Fruit fly (Drosophila melanogaster) whole organism, embryonic: ENCODE results near the gene Obp99d.

Experiments used
- Atf-2 ChIP-seq: fragments of 200-800 bp; sonication (Bioruptor generic); optimal IDR thresholded peaks from 2 replicates; lab custom pipeline; 2016; ENCODE audit warnings: missing biosample characterization, missing genetic modification characterization
- B-H2 ChIP-seq: fragments of 200-800 bp; sonication (Bioruptor generic); optimal IDR thresholded peaks from 2 replicates; lab custom pipeline; 2018; ENCODE audit warnings: missing biosample characterization, mild to moderate bottlenecking, missing genetic modification characterization
- Bgb ChIP-seq: fragments of 200-800 bp; sonication (Bioruptor generic); IDR thresholded peaks from 2 replicates; pipeline ENCODE4 v1.3.6; 2022; ENCODE audit warnings: missing biosample characterization, missing genetic modification characterization; ENCODE audit not compliant: partially characterized antibody
- CG11504 ChIP-seq: fragments of 200-800 bp; sonication (Bioruptor generic); optimal IDR thresholded peaks from 3 replicates; lab custom pipeline; 2019; ENCODE audit warnings: missing biosample characterization, mild to moderate bottlenecking, missing genetic modification characterization, moderate library complexity
- CG12219 ChIP-seq: fragments of 200-800 bp; sonication (Bioruptor generic); optimal IDR thresholded peaks from 3 replicates; lab custom pipeline; 2018; ENCODE audit warnings: missing biosample characterization, mild to moderate bottlenecking, missing genetic modification characterization
- CG12659 ChIP-seq: fragments of 200-800 bp; sonication (Bioruptor generic); optimal IDR thresholded peaks from 3 replicates; lab custom pipeline; 2017; ENCODE audit warnings: mild to moderate bottlenecking, missing biosample characterization, missing genetic modification reagents, missing genetic modification characterization
- CG13894 ChIP-seq: fragments of 200-800 bp; sonication (Bioruptor generic); optimal IDR thresholded peaks from 3 replicates; lab custom pipeline; 2018; ENCODE audit warnings: missing biosample characterization, mild to moderate bottlenecking, missing genetic modification characterization, moderate library complexity
- CG2678 ChIP-seq: fragments of 200-800 bp; sonication (Bioruptor generic); optimal IDR thresholded peaks from 3 replicates; lab custom pipeline; 2019; ENCODE audit warnings: missing biosample characterization, mild to moderate bottlenecking, missing genetic modification characterization, moderate library complexity
- CG2875 ChIP-seq: fragments of 200-800 bp; sonication (Bioruptor generic); optimal IDR thresholded peaks from 2 replicates; lab custom pipeline; 2017; ENCODE audit warnings: missing biosample characterization, mild to moderate bottlenecking, missing genetic modification characterization, missing genetic modification reagents
- CG32532 ChIP-seq: fragments of 200-800 bp; sonication (Bioruptor generic); IDR thresholded peaks from 2 replicates; pipeline ENCODE4 v1.3.6; 2022; ENCODE audit warnings: missing biosample characterization, missing genetic modification characterization
- CG34376 ChIP-seq: fragments of 200-800 bp; sonication (Bioruptor generic); optimal IDR thresholded peaks from 2 replicates; lab custom pipeline; 2018; ENCODE audit warnings: missing biosample characterization, mild to moderate bottlenecking, missing genetic modification characterization
- CG4424 ChIP-seq: fragments of 200-800 bp; sonication (Bioruptor generic); optimal IDR thresholded peaks from 3 replicates; lab custom pipeline; 2016; ENCODE audit warnings: missing biosample characterization, missing genetic modification characterization
- CG4820 ChIP-seq: fragments of 200-800 bp; sonication (Bioruptor generic); optimal IDR thresholded peaks from 3 replicates; lab custom pipeline; 2016; ENCODE audit warnings: missing biosample characterization, missing genetic modification characterization
- CG7987 ChIP-seq: fragments of 200-800 bp; sonication (Bioruptor generic); optimal IDR thresholded peaks from 2 replicates; lab custom pipeline; 2018; ENCODE audit warnings: missing biosample characterization, mild to moderate bottlenecking, missing genetic modification characterization, moderate library complexity
- D19A ChIP-seq: fragments of 200-800 bp; optimal IDR thresholded peaks from 3 replicates; lab custom pipeline; 2019; ENCODE audit warnings: missing biosample characterization, mild to moderate bottlenecking, missing genetic modification characterization, moderate library complexity
- E2f2 ChIP-seq: fragments of 200-800 bp; sonication (Bioruptor generic); IDR thresholded peaks from 2 replicates; pipeline ENCODE4 v1.3.6; 2022; ENCODE audit warnings: missing biosample characterization, missing genetic modification characterization
- Fer1 ChIP-seq: fragments of 200-800 bp; sonication (Bioruptor generic); optimal IDR thresholded peaks from 2 replicates; lab custom pipeline; 2017; ENCODE audit warnings: missing biosample characterization, mild to moderate bottlenecking, missing genetic modification characterization
- Gug ChIP-seq: fragments of 200-800 bp; sonication (Bioruptor generic); IDR thresholded peaks from 4 replicates; pipeline ENCODE4 v1.3.6; 2022; ENCODE audit warnings: missing biosample characterization, missing genetic modification characterization
- HmgD ChIP-seq: fragments of 200-800 bp; sonication (Bioruptor generic); optimal IDR thresholded peaks from 3 replicates; lab custom pipeline; 2016; ENCODE audit warnings: missing biosample characterization, missing genetic modification characterization
- MTF-1 ChIP-seq: fragments of 200-800 bp; sonication (Bioruptor generic); optimal IDR thresholded peaks from 2 replicates; lab custom pipeline; 2018; ENCODE audit warnings: missing biosample characterization, mild to moderate bottlenecking, missing genetic modification characterization, borderline replicate concordance
- Mad ChIP-seq: fragments of 200-800 bp; sonication (Bioruptor generic); optimal IDR thresholded peaks from 2 replicates; lab custom pipeline; 2016; ENCODE audit warnings: missing biosample characterization, missing genetic modification characterization
- Meics ChIP-seq: fragments of 200-800 bp; sonication (Bioruptor generic); optimal IDR thresholded peaks from 2 replicates; lab custom pipeline; 2017; ENCODE audit warnings: missing biosample characterization, mild to moderate bottlenecking, missing genetic modification characterization
- NC2α ChIP-seq: fragments of 200-800 bp; sonication (Bioruptor generic); optimal IDR thresholded peaks from 2 replicates; lab custom pipeline; 2016; ENCODE audit warnings: missing biosample characterization, missing genetic modification characterization
- NFAT ChIP-seq: fragments of 200-800 bp; sonication (Bioruptor generic); IDR thresholded peaks from 2 replicates; pipeline ENCODE4 v1.3.6; 2022; ENCODE audit warnings: missing biosample characterization, missing genetic modification characterization
- Nf-YB ChIP-seq: fragments of 200-800 bp; sonication (Bioruptor generic); optimal IDR thresholded peaks from 3 replicates; lab custom pipeline; 2019; ENCODE audit warnings: missing biosample characterization, mild to moderate bottlenecking, missing genetic modification characterization, moderate library complexity
- Nf-YC ChIP-seq: fragments of 200-800 bp; optimal IDR thresholded peaks from 3 replicates; lab custom pipeline; 2019; ENCODE audit warnings: missing biosample characterization, mild to moderate bottlenecking, missing genetic modification characterization, moderate library complexity
- Optix ChIP-seq: fragments of 200-800 bp; sonication (Bioruptor generic); IDR thresholded peaks from 3 replicates; pipeline ENCODE4 v1.3.6; 2022; ENCODE audit warnings: missing biosample characterization, missing genetic modification characterization
- Rfx ChIP-seq: fragments of 200-800 bp; sonication (Bioruptor generic); IDR thresholded peaks from 2 replicates; pipeline ENCODE4 v1.3.6; 2022; ENCODE audit warnings: missing biosample characterization, missing genetic modification characterization
- Scr ChIP-seq: fragments of 200-800 bp; sonication (Bioruptor generic); IDR thresholded peaks from 2 replicates; pipeline ENCODE4 v1.3.6; 2022; ENCODE audit warnings: missing biosample characterization, missing genetic modification characterization; ENCODE audit not compliant: partially characterized antibody
- Sry-β ChIP-seq: fragments of 200-800 bp; sonication (Bioruptor generic); optimal IDR thresholded peaks from 2 replicates; lab custom pipeline; 2018; ENCODE audit warnings: missing biosample characterization, mild to moderate bottlenecking, missing genetic modification characterization, moderate library complexity
- Stat92E ChIP-seq, 3 experiments: fragments of >200 bp in 2 of 3; fragments of 200-800 bp in 1 of 3; sonication (Bioruptor generic) in 1 of 3; optimal IDR thresholded peaks; 2 replicates each; lab custom pipeline; 2017 to 2019; ENCODE audit warnings: missing biosample characterization in 3 of 3, missing genetic modification characterization in 3 of 3, mild to moderate bottlenecking in 1 of 3, moderate library complexity in 1 of 3
- Trl ChIP-seq, 3 experiments: fragments of >200 bp in 2 of 3; fragments of 200-800 bp in 1 of 3; sonication (Bioruptor generic) in 1 of 3; optimal IDR thresholded peaks; 2 replicates in 1 of 3; 3 replicates in 2 of 3; lab custom pipeline; 2016 to 2017; ENCODE audit warnings: missing biosample characterization in 1 of 3, missing genetic modification characterization in 1 of 3
- chinmo ChIP-seq: fragments of 200-800 bp; sonication (Bioruptor generic); IDR thresholded peaks from 4 replicates; pipeline ENCODE4 v1.3.6; 2022; ENCODE audit warnings: missing biosample characterization, missing genetic modification characterization; ENCODE audit not compliant: partially characterized antibody
- gem ChIP-seq: fragments of 200-800 bp; sonication (Bioruptor generic); optimal IDR thresholded peaks from 2 replicates; lab custom pipeline; 2019; ENCODE audit warnings: missing biosample characterization, mild to moderate bottlenecking, missing genetic modification characterization, moderate library complexity
- grau ChIP-seq: fragments of 200-800 bp; optimal IDR thresholded peaks from 3 replicates; lab custom pipeline; 2019; ENCODE audit warnings: missing biosample characterization, mild to moderate bottlenecking, missing genetic modification characterization, moderate library complexity
- gsb ChIP-seq: fragments of 200-800 bp; sonication (Bioruptor generic); IDR thresholded peaks from 2 replicates; pipeline ENCODE4 v1.3.6; 2022; ENCODE audit warnings: missing biosample characterization, missing genetic modification characterization
- h ChIP-seq: fragments of >200 bp; optimal IDR thresholded peaks from 2 replicates; lab custom pipeline; 2017
- kah ChIP-seq: fragments of 200-800 bp; sonication (Bioruptor generic); optimal IDR thresholded peaks from 2 replicates; lab custom pipeline; 2018; ENCODE audit warnings: missing biosample characterization, mild to moderate bottlenecking, missing genetic modification characterization
- kni ChIP-seq: fragments of 200-800 bp; sonication (Bioruptor generic); optimal IDR thresholded peaks from 3 replicates; lab custom pipeline; 2017; ENCODE audit warnings: mild to moderate bottlenecking, missing biosample characterization, missing genetic modification reagents, missing genetic modification characterization
- lilli ChIP-seq: fragments of 200-800 bp; sonication (Bioruptor generic); optimal IDR thresholded peaks from 3 replicates; lab custom pipeline; 2016; ENCODE audit warnings: missing biosample characterization, missing genetic modification characterization
- lov ChIP-seq, 2 experiments: fragments of 200-800 bp in 1 of 2; fragments of >200 bp in 1 of 2; sonication (Bioruptor generic) in 1 of 2; IDR thresholded peaks in 1 of 2; optimal IDR thresholded peaks in 1 of 2; 2 replicates in 1 of 2; 3 replicates in 1 of 2; pipeline versions ENCODE4 v1.3.6 to Lab custom; 2017 to 2022; ENCODE audit warnings: missing biosample characterization in 1 of 2, missing genetic modification characterization in 1 of 2
- onecut ChIP-seq: fragments of 200-800 bp; sonication (Bioruptor generic); IDR thresholded peaks from 2 replicates; pipeline ENCODE4 v1.3.6; 2022; ENCODE audit warnings: missing biosample characterization, missing genetic modification characterization
- pan ChIP-seq, 4 experiments: fragments of >200 bp in 3 of 4; fragments of 200-800 bp in 1 of 4; sonication (Bioruptor generic) in 1 of 4; optimal IDR thresholded peaks in 3 of 4; IDR thresholded peaks in 1 of 4; 2 replicates each; pipeline versions ENCODE4 v1.3.6 to Lab custom; 2017 to 2022; ENCODE audit warnings: missing biosample characterization in 2 of 4, missing genetic modification characterization in 2 of 4, mixed read lengths in 1 of 4
- pb ChIP-seq: fragments of 200-800 bp; sonication (Bioruptor generic); optimal IDR thresholded peaks from 3 replicates; lab custom pipeline; 2016; ENCODE audit warnings: missing biosample characterization, missing genetic modification characterization
- row ChIP-seq: fragments of 200-800 bp; sonication (Bioruptor generic); IDR thresholded peaks from 3 replicates; pipeline ENCODE4 v1.3.6; 2022; ENCODE audit warnings: missing biosample characterization, missing genetic modification characterization
- sd ChIP-seq: fragments of 200-800 bp; sonication (Bioruptor generic); optimal IDR thresholded peaks from 3 replicates; lab custom pipeline; 2018; ENCODE audit warnings: missing biosample characterization, mild to moderate bottlenecking, missing genetic modification characterization, moderate library complexity
- sisA ChIP-seq: fragments of 200-800 bp; sonication (Bioruptor generic); IDR thresholded peaks from 2 replicates; pipeline ENCODE4 v1.3.6; 2022; ENCODE audit warnings: missing biosample characterization, missing genetic modification characterization
- slbo ChIP-seq: fragments of 200-800 bp; sonication (Bioruptor generic); IDR thresholded peaks from 2 replicates; pipeline ENCODE4 v1.3.6; 2022; ENCODE audit warnings: missing biosample characterization, missing genetic modification characterization

Gene Obp99d

dm6 chr3R:29758734-29759131, 44.4 kb downstream of the Obp99d start:
- TF ChIP-seq CG12659: no peak
- TF ChIP-seq pan (optimal IDR thresholded peaks at IDR 0.05; lab: Kevin White, UChicago): no peak
- TF ChIP-seq pan (GFP tag; optimal IDR thresholded peaks at IDR 0.05 in 1 of 2, IDR thresholded peaks at IDR 0.05 in 1 of 2): no peak
- TF ChIP-seq Nf-YB (GFP tag; lab: Kevin White, UChicago): peak; percentile 59
- TF ChIP-seq D19A (tag; lab: Kevin White, UChicago): no peak
- TF ChIP-seq Nf-YC: peak; percentile 69
- TF ChIP-seq pb (GFP tag; lab: Kevin White, UChicago): no peak
- TF ChIP-seq sd (tag; lab: Kevin White, UChicago): peak; percentile 52

dm6 chr3R:29760042-29760441, 45.7 kb downstream of the Obp99d start:
- TF ChIP-seq NFAT (GFP tag; lab: Robert Waterston, UW) (0 out of 2 replicates have a peak, but pooled peaks have one; percentile 25), Trl (optimal IDR thresholded peaks at IDR 0.05; lab: Kevin White, UChicago) (peak; percentile 28 to 57), Trl (GFP tag; optimal IDR thresholded peaks at IDR 0.05; lab: Kevin White, UChicago) (no peak), Scr (GFP tag; lab: Robert Waterston, UW) (no peak), HmgD (GFP tag; lab: Kevin White, UChicago) (no peak), CG34376 (GFP tag; lab: Kevin White, UChicago) (no peak), chinmo (GFP tag; lab: Robert Waterston, UW) (no peak), lov (optimal IDR thresholded peaks at IDR 0.05; lab: Kevin White, UChicago) (no peak), lov (GFP tag; IDR thresholded peaks at IDR 0.05; lab: Robert Waterston, UW) (no peak), grau (tag; lab: Kevin White, UChicago) (peak; percentile 26), E2f2 (no peak), Sry-β (no peak), MTF-1 (no peak), CG12659 (no peak), CG4820 (GFP tag; lab: Kevin White, UChicago) (no peak), CG2678 (tag; lab: Kevin White, UChicago) (peak; percentile 6), Fer1 (GFP tag; lab: Kevin White, UChicago) (no peak), Stat92E (GFP tag; optimal IDR thresholded peaks at IDR 0.05; lab: Kevin White, UChicago) (no peak), CG13894 (tag; lab: Kevin White, UChicago) (no peak), CG7987 (GFP tag; lab: Kevin White, UChicago) (no peak), CG32532 (GFP tag; lab: Robert Waterston, UW) (peak; percentile 49; the same call in 1 of the 2 replicates), gem (tag; lab: Kevin White, UChicago) (peak; percentile 11), CG2875 (no peak), NC2α (GFP tag; lab: Kevin White, UChicago) (no peak), row (GFP tag; lab: Robert Waterston, UW) (peak; percentile 50), lilli (GFP tag; lab: Kevin White, UChicago) (no peak), Rfx (GFP tag; lab: Robert Waterston, UW) (peak; percentile 21; the same call in 1 of the 2 replicates), kni (no peak), CG11504 (peak; percentile 13), gsb (GFP tag; lab: Robert Waterston, UW) (no peak), Meics (GFP tag; lab: Kevin White, UChicago) (peak; percentile 1)

- TF ChIP-seq CG12219 (GFP tag; lab: Kevin White, UChicago): no peak
- peak; percentile 25; the same call in 1 of the 2 replicates for TF ChIP-seq Rfx (GFP tag; lab: Robert Waterston, UW)
- no peak for TF ChIP-seq Gug (GFP tag; lab: Robert Waterston, UW)
- TF ChIP-seq sisA: no peak
- no peak for TF ChIP-seq Optix
- TF ChIP-seq Nf-YB (GFP tag; lab: Kevin White, UChicago): no peak
- no peak for TF ChIP-seq onecut (GFP tag; lab: Robert Waterston, UW)
- TF ChIP-seq slbo (GFP tag; lab: Robert Waterston, UW): peak; percentile 47; the same call in 1 of the 2 replicates
- TF ChIP-seq Mad (GFP tag; lab: Kevin White, UChicago): no peak
- no peak for TF ChIP-seq B-H2
- no peak for TF ChIP-seq h (lab: Kevin White, UChicago)
- TF ChIP-seq kah (GFP tag; lab: Kevin White, UChicago): no peak
- no peak for TF ChIP-seq Bgb (GFP tag; lab: Robert Waterston, UW)
- no peak for TF ChIP-seq Atf-2
- TF ChIP-seq CG4424 (GFP tag; lab: Kevin White, UChicago): no peak
Observed at dm6 chr3R:29761569-29761968, 47.3 kb downstream of the Obp99d start.
